Worm (Caenorhabditis elegans): ENCODE results near the gene H12D21.10.

H12D21.10 gene

DNA sequence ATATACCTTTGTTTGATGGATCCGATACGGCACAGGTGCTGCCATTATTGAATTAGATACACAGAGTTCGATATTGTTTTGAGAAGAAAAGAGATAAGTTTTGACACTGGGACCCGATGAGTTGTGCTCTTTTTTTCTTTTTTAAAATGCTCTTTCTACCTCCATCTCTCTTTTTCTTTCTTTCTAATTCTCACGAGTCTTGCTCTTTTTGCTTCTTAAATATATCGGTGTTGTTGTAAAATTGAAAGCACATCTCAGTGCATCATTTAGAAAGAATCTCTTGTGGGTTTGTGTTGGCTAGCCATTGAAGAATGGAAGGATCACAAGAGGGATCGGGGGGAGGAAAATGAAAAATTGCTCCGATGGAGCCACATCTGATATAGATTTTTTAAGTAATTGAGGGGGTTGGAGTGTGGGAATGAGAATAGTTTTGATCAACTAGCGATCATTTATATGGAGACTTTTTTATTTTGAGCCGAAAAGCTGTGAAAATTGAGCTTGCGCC is 9.8 kb downstream of the H12D21.10 start, which contains the start of gene H12D21.9:
Gene H12D21.9 (minus strand): TSS at position 148 of the 505 bp plus-strand sequence.
- TF ChIP-seq efl-1 (optimal IDR thresholded peaks at IDR 0.05) (no peak), efl-1 (GFP tag; optimal IDR thresholded peaks at IDR 0.05 in 1 of 2) (peak in 1 of 2 experiments; percentile 31), ceh-8 (GFP tag; optimal IDR thresholded peaks at IDR 0.05) (no peak), egl-27 (tag; optimal IDR thresholded peaks at IDR 0.05) (no peak), tlp-1 (tag; optimal IDR thresholded peaks at IDR 0.05) (no peak), nhr-77 (tag; optimal IDR thresholded peaks at IDR 0.05) (no peak), zip-4 (GFP tag; optimal IDR thresholded peaks at IDR 0.05) (no peak), fkh-4 (tag; optimal IDR thresholded peaks at IDR 0.05; ENCODE audit: borderline replicate concordance) (peak; percentile 65), mep-1 (tag; optimal IDR thresholded peaks at IDR 0.05) (peak; percentile 3), ceh-90 (tag; optimal IDR thresholded peaks at IDR 0.05) (no peak), nhr-12 (tag; optimal IDR thresholded peaks at IDR 0.05) (no peak), lsy-2 (tag; optimal IDR thresholded peaks at IDR 0.05) (peak in 1 of 2 experiments; percentile 2), nhr-71 (tag; optimal IDR thresholded peaks at IDR 0.05) (peak; percentile 31), C04F5.9 (tag; optimal IDR thresholded peaks at IDR 0.05) (no peak), lin-14 (GFP tag; optimal IDR thresholded peaks at IDR 0.05) (peak; percentile 53), nhr-85 (tag) (no peak), blmp-1 (tag; optimal IDR thresholded peaks at IDR 0.05) (no peak), dsc-1 (tag; optimal IDR thresholded peaks at IDR 0.05) (peak; percentile 85), xbp-1 (tag; optimal IDR thresholded peaks at IDR 0.05) (no peak)

DNA sequence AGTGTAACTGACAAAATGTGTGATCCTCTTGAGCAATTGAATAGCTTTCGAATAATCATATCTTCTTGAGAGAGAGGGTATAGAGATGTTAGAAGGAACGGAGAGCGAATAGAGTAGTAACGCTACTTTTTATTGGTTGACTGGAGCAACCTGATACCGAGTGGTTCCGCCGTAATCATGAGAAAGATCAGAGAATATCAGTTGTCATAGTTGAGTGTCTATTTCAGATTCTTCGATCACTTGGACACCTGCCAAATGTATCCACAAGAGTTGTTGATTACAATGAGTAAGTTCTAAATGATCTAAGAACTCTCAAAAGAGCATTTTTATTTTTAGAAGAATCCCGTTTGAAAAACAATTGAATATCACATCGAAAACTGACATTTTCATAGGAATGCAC is 11.2 kb downstream of the H12D21.10 start:
- TF ChIP-seq blmp-1 (tag; optimal IDR thresholded peaks at IDR 0.05) (no peak), dsc-1 (tag; optimal IDR thresholded peaks at IDR 0.05) (peak; percentile 9)

DNA sequence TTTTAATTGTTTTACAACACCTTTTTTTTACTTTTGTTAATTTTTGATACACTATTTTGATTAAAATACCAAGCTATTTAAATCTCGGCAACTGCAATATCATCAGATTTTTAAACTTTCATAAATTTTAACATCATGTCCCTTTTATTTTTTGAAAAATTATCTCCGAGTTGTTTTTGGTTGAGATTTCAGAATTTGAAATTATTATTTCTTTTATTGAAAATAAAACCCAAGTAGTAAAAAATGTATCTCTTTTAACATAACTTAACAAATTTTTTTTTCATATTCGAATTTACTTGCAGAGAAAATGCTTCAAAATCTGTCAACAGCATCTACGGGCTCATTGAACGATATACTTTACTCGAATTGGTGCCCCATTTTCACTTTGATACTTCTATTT is 16.0 kb downstream of the H12D21.10 start, which contains the start of gene H12D21.11:
Gene H12D21.11 (plus strand): TSS at position 301 of the 400 bp plus-strand sequence.
- no peak for TF ChIP-seq efl-1 (optimal IDR thresholded peaks at IDR 0.05)
- TF ChIP-seq efl-1 (GFP tag; optimal IDR thresholded peaks at IDR 0.05 in 1 of 2) = peak in 1 of 2 experiments; percentile 87
- no peak for TF ChIP-seq ztf-11 (tag; optimal IDR thresholded peaks at IDR 0.05)

DNA sequence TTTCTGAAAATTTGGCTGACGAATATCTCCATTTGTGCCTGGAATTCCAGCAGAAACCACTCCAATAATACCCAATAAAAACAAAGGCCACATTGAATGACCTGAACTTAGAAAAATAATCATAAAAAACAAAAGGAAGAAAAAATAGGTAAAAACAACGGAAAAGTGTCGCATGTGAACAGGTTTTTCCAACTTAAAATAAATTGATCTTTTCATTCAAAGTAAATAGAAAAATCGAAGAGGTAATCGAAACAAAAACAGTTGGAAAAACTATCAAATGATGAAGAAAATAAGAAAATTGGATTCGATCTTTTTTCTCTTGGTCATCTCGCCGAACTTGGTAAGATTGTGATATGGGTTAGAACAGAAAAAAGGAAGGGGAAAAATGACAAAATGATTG is 21.9 kb downstream of the H12D21.10 start, which contains the start of gene zmp-4:
Gene zmp-4 (minus strand): TSS at position 101 of the 400 bp plus-strand sequence.
- TF ChIP-seq ztf-4 (tag; optimal IDR thresholded peaks at IDR 0.05) (no peak), blmp-1 (tag; optimal IDR thresholded peaks at IDR 0.05) (peak; percentile 34), nhr-85 (tag) (peak; percentile 37)

DNA sequence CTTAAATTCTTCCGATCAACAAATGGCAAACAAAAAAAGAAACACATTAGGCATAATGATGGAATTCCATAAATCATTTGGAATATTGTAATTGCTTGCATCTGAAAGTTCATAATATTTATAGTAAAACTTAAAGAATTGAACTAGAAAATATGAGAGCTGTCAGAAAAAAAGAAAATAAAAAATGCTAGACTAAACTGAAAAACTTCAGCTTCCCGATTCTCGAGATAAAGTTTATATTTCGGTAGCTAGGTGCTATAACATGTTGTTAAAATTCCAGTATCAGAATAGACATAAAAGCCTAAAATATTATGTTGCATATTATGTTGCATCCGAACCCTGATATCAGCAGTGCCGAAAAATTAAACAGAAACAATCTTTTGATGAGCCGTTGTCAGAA is 24.5 kb downstream of the H12D21.10 start, which contains the start of gene srg-54:
Gene srg-54 (minus strand): TSS at position 101 of the 400 bp plus-strand sequence.
- TF ChIP-seq mep-1 (tag; optimal IDR thresholded peaks at IDR 0.05) = no peak
- no peak for TF ChIP-seq tlp-1 (tag; optimal IDR thresholded peaks at IDR 0.05)
- no peak for TF ChIP-seq C04F5.9 (tag; optimal IDR thresholded peaks at IDR 0.05)
- TF ChIP-seq hpl-2 (GFP tag; optimal IDR thresholded peaks at IDR 0.05) = no peak
- TF ChIP-seq nhr-11 (tag; optimal IDR thresholded peaks at IDR 0.05) = no peak
- no peak for TF ChIP-seq ama-1 (optimal IDR thresholded peaks at IDR 0.05)
- TF ChIP-seq irx-1 (tag; optimal IDR thresholded peaks at IDR 0.05) = no peak

DNA sequence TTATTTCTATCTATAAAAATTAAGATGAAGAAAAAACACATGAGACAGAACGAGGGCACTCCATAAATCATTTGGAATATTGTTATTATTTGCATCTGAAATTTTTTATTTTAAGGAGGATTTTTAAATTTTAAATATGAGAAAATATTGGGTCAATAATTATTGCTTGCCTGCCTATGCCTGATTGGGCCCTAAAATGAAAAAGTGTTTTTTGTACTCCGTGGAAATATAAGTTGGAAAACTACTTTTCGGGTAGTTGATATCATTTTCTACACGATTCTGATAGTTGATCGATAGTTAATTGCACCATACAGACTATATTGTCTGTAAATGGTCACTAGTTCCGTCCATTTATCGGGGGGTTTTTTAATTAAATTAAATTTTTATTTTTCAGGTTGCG is 28.6 kb downstream of the H12D21.10 start, which contains the start of gene srg-55:
Gene srg-55 (minus strand): TSS at position 101 of the 400 bp plus-strand sequence.
- TF ChIP-seq lin-15B (tag; optimal IDR thresholded peaks at IDR 0.05) (no peak), fkh-10 (GFP tag; optimal IDR thresholded peaks at IDR 0.05) (no peak), fos-1 (tag; optimal IDR thresholded peaks at IDR 0.05) (no peak), C04F5.9 (tag; optimal IDR thresholded peaks at IDR 0.05) (no peak), irx-1 (tag; optimal IDR thresholded peaks at IDR 0.05) (no peak), nhr-11 (tag; optimal IDR thresholded peaks at IDR 0.05) (no peak), lin-39 (tag; optimal IDR thresholded peaks at IDR 0.05) (no peak), ets-5 (GFP tag; IDR thresholded peaks at IDR 0.05) (no peak), mep-1 (tag; optimal IDR thresholded peaks at IDR 0.05) (no peak), F16B12.6 (tag; optimal IDR thresholded peaks at IDR 0.05) (no peak), mdl-1 (tag; optimal IDR thresholded peaks at IDR 0.05) (no peak), mab-9 (GFP tag; IDR thresholded peaks at IDR 0.05) (no peak)
